Fruit fly (Drosophila melanogaster) whole organism, embryonic: ENCODE results near the gene gt.

Experiments
- Aef1 ChIP-seq: fragments of 200-800 bp; sonication (Bioruptor generic); IDR thresholded peaks from 3 replicates; pipeline ENCODE4 v1.3.6; 2022; ENCODE audit warnings: missing biosample characterization, missing genetic modification characterization
- Bgb ChIP-seq: fragments of 200-800 bp; sonication (Bioruptor generic); IDR thresholded peaks from 2 replicates; pipeline ENCODE4 v1.3.6; 2022; ENCODE audit warnings: missing biosample characterization, missing genetic modification characterization; ENCODE audit not compliant: partially characterized antibody
- CG10274 ChIP-seq: fragments of 200-800 bp; sonication (Bioruptor generic); optimal IDR thresholded peaks from 3 replicates; lab custom pipeline; 2017; ENCODE audit warnings: missing biosample characterization, mild to moderate bottlenecking, missing genetic modification characterization
- CG11504 ChIP-seq: fragments of 200-800 bp; sonication (Bioruptor generic); optimal IDR thresholded peaks from 3 replicates; lab custom pipeline; 2019; ENCODE audit warnings: missing biosample characterization, mild to moderate bottlenecking, missing genetic modification characterization, moderate library complexity
- CG11695 ChIP-seq: fragments of 200-800 bp; sonication (Bioruptor generic); IDR thresholded peaks from 3 replicates; pipeline ENCODE4 v1.3.6; 2022; ENCODE audit warnings: missing biosample characterization, missing genetic modification characterization
- CG12104 ChIP-seq: fragments of 200-800 bp; sonication (Bioruptor generic); optimal IDR thresholded peaks from 3 replicates; lab custom pipeline; 2016; ENCODE audit warnings: missing biosample characterization, missing genetic modification characterization
- CG12391 ChIP-seq: fragments of 200-800 bp; sonication (Bioruptor generic); optimal IDR thresholded peaks from 3 replicates; lab custom pipeline; 2018; ENCODE audit warnings: missing biosample characterization, mild to moderate bottlenecking, missing genetic modification characterization, moderate library complexity
- CG13624 ChIP-seq: fragments of 200-800 bp; sonication (Bioruptor generic); optimal IDR thresholded peaks from 2 replicates; lab custom pipeline; 2016; ENCODE audit warnings: missing biosample characterization, missing genetic modification characterization
- CG15269 ChIP-seq: fragments of 200-800 bp; sonication (Bioruptor generic); optimal IDR thresholded peaks from 2 replicates; lab custom pipeline; 2018; ENCODE audit warnings: missing biosample characterization, mild to moderate bottlenecking, missing genetic modification characterization, moderate library complexity
- CG1602 ChIP-seq: fragments of 200-800 bp; sonication (Bioruptor generic); optimal IDR thresholded peaks from 3 replicates; lab custom pipeline; 2016; ENCODE audit warnings: missing biosample characterization, missing genetic modification characterization
- CG17328 ChIP-seq: fragments of 200-800 bp; sonication (Bioruptor generic); IDR thresholded peaks from 2 replicates; pipeline ENCODE4 v1.3.6; 2022; ENCODE audit warnings: missing biosample characterization, missing genetic modification characterization
- CG17361 ChIP-seq: fragments of 200-800 bp; sonication (Bioruptor generic); IDR thresholded peaks from 3 replicates; pipeline ENCODE4 v1.3.6; 2022; ENCODE audit warnings: missing biosample characterization, missing genetic modification characterization
- CG17829 ChIP-seq: fragments of 200-800 bp; optimal IDR thresholded peaks from 2 replicates; lab custom pipeline; 2019; ENCODE audit warnings: missing biosample characterization, mild to moderate bottlenecking, missing genetic modification characterization, moderate library complexity
- CG1792 ChIP-seq: fragments of 200-800 bp; sonication (Bioruptor generic); optimal IDR thresholded peaks from 2 replicates; lab custom pipeline; 2016; ENCODE audit warnings: missing biosample characterization, missing genetic modification characterization
- CG1832 ChIP-seq: fragments of 200-800 bp; sonication (Bioruptor generic); optimal IDR thresholded peaks from 2 replicates; lab custom pipeline; 2017; ENCODE audit warnings: missing biosample characterization, mild to moderate bottlenecking, missing genetic modification characterization, inconsistent platforms
- CG31388 ChIP-seq: fragments of 200-800 bp; sonication (Bioruptor generic); optimal IDR thresholded peaks from 2 replicates; lab custom pipeline; 2016; ENCODE audit warnings: missing biosample characterization, missing genetic modification characterization
- CG31441 ChIP-seq: fragments of 200-800 bp; sonication (Bioruptor generic); IDR thresholded peaks from 2 replicates; pipeline ENCODE4 v1.3.6; 2022; ENCODE audit warnings: missing biosample characterization, missing genetic modification characterization
- CG32532 ChIP-seq: fragments of 200-800 bp; sonication (Bioruptor generic); IDR thresholded peaks from 2 replicates; pipeline ENCODE4 v1.3.6; 2022; ENCODE audit warnings: missing biosample characterization, missing genetic modification characterization
- CG32772 ChIP-seq: fragments of 200-800 bp; sonication (Bioruptor generic); IDR thresholded peaks from 2 replicates; pipeline ENCODE4 v1.3.6; 2022; ENCODE audit warnings: missing biosample characterization, missing genetic modification characterization
- CG43689 ChIP-seq: fragments of 200-800 bp; sonication (Bioruptor generic); IDR thresholded peaks from 2 replicates; pipeline ENCODE4 v1.3.6; 2022; ENCODE audit warnings: missing biosample characterization, missing genetic modification characterization
- CG4617 ChIP-seq: fragments of 200-800 bp; sonication (Bioruptor generic); optimal IDR thresholded peaks from 3 replicates; lab custom pipeline; 2016; ENCODE audit warnings: missing biosample characterization, missing genetic modification characterization, borderline replicate concordance
- CG6654 ChIP-seq: fragments of 200-800 bp; sonication (Bioruptor generic); optimal IDR thresholded peaks from 2 replicates; lab custom pipeline; 2017; ENCODE audit warnings: missing biosample characterization, mild to moderate bottlenecking, missing genetic modification characterization
- CTCF ChIP-seq: fragments of 200-800 bp; sonication (Bioruptor generic); optimal IDR thresholded peaks from 2 replicates; lab custom pipeline; 2017; ENCODE audit warnings: missing biosample characterization, mild to moderate bottlenecking, missing genetic modification characterization, moderate library complexity
- Camta ChIP-seq: fragments of 200-800 bp; sonication (Bioruptor generic); optimal IDR thresholded peaks from 2 replicates; lab custom pipeline; 2016; ENCODE audit warnings: missing biosample characterization, missing genetic modification characterization
- Dll ChIP-seq: fragments of 200-800 bp; sonication (Bioruptor generic); IDR thresholded peaks from 4 replicates; pipeline ENCODE4 v1.3.6; 2022; ENCODE audit warnings: missing biosample characterization, missing genetic modification characterization; ENCODE audit not compliant: partially characterized antibody
- Doc3 ChIP-seq: fragments of 200-800 bp; sonication (Bioruptor generic); IDR thresholded peaks from 3 replicates; pipeline ENCODE4 v1.3.6; 2022; ENCODE audit warnings: missing biosample characterization, missing genetic modification characterization; ENCODE audit not compliant: partially characterized antibody
- Dref ChIP-seq: fragments of 200-800 bp; sonication (Bioruptor generic); IDR thresholded peaks from 2 replicates; pipeline ENCODE4 v1.3.6; 2022; ENCODE audit warnings: missing biosample characterization, missing genetic modification characterization
- HHEX ChIP-seq: fragments of 200-800 bp; sonication (Bioruptor generic); optimal IDR thresholded peaks from 3 replicates; lab custom pipeline; 2017; ENCODE audit warnings: missing biosample characterization, mild to moderate bottlenecking, missing genetic modification characterization, missing genetic modification reagents
- Hr39 ChIP-seq: fragments of >200 bp; optimal IDR thresholded peaks from 2 replicates; lab custom pipeline; 2017
- Med ChIP-seq: fragments of 200-800 bp; sonication (Bioruptor generic); peaks from one replicate; lab custom pipeline; 2016; ENCODE audit warnings: missing biosample characterization, missing genetic modification characterization, mild to moderate bottlenecking, inconsistent platforms, moderate library complexity
- Mrtf ChIP-seq: fragments of 200-800 bp; sonication (Bioruptor generic); IDR thresholded peaks from 3 replicates; pipeline ENCODE4 v1.3.6; 2022; ENCODE audit warnings: missing biosample characterization, missing genetic modification characterization
- NC2α ChIP-seq: fragments of 200-800 bp; sonication (Bioruptor generic); optimal IDR thresholded peaks from 2 replicates; lab custom pipeline; 2016; ENCODE audit warnings: missing biosample characterization, missing genetic modification characterization
- PHDP ChIP-seq: fragments of 200-800 bp; sonication (Bioruptor generic); optimal IDR thresholded peaks from 3 replicates; lab custom pipeline; 2018; ENCODE audit warnings: missing biosample characterization, mild to moderate bottlenecking, missing genetic modification characterization, moderate library complexity
- Poxn ChIP-seq: fragments of 200-800 bp; sonication (Bioruptor generic); IDR thresholded peaks from 2 replicates; pipeline ENCODE4 v1.3.6; 2022; ENCODE audit warnings: missing biosample characterization, missing genetic modification characterization
- Ssrp ChIP-seq: fragments of 200-800 bp; sonication (Bioruptor generic); optimal IDR thresholded peaks from 2 replicates; lab custom pipeline; 2018; ENCODE audit warnings: missing biosample characterization, mild to moderate bottlenecking, missing genetic modification characterization, moderate library complexity
- bsh ChIP-seq, 2 experiments: fragments of 200-800 bp; sonication (Bioruptor generic); optimal IDR thresholded peaks; 2 replicates each; lab custom pipeline; 2017 to 2018; ENCODE audit warnings: mild to moderate bottlenecking in 2 of 2, missing biosample characterization in 2 of 2, missing genetic modification characterization in 2 of 2, moderate library complexity in 1 of 2
- cad ChIP-seq: fragments of >200 bp; optimal IDR thresholded peaks from 2 replicates; lab custom pipeline; 2017; ENCODE audit warnings: missing biosample characterization, missing genetic modification characterization
- chinmo ChIP-seq: fragments of 200-800 bp; sonication (Bioruptor generic); IDR thresholded peaks from 4 replicates; pipeline ENCODE4 v1.3.6; 2022; ENCODE audit warnings: missing biosample characterization, missing genetic modification characterization; ENCODE audit not compliant: partially characterized antibody
- corto ChIP-seq: fragments of 200-800 bp; sonication (Bioruptor generic); optimal IDR thresholded peaks from 2 replicates; lab custom pipeline; 2016; ENCODE audit warnings: missing biosample characterization, mild to moderate bottlenecking, missing genetic modification characterization, moderate library complexity
- exex ChIP-seq: fragments of 200-800 bp; sonication (Bioruptor generic); optimal IDR thresholded peaks from 4 replicates; lab custom pipeline; 2018; ENCODE audit warnings: missing biosample characterization, mild to moderate bottlenecking, missing genetic modification characterization, moderate library complexity
- insv ChIP-seq, 2 experiments: fragments of 200-800 bp; sonication (Bioruptor generic); optimal IDR thresholded peaks; 3 replicates each; lab custom pipeline; 2016 to 2018; ENCODE audit warnings: missing biosample characterization in 2 of 2, missing genetic modification characterization in 2 of 2
- inv ChIP-seq: fragments of 200-800 bp; sonication (Bioruptor generic); IDR thresholded peaks from 2 replicates; pipeline ENCODE4 v1.3.6; 2022; ENCODE audit warnings: missing biosample characterization, missing genetic modification characterization; ENCODE audit not compliant: partially characterized antibody
- jumu ChIP-seq: fragments of 200-800 bp; sonication (Bioruptor generic); optimal IDR thresholded peaks from 3 replicates; lab custom pipeline; 2016; ENCODE audit warnings: missing biosample characterization, missing genetic modification characterization
- kay ChIP-seq: fragments of 200-800 bp; sonication (Bioruptor generic); optimal IDR thresholded peaks from 2 replicates; lab custom pipeline; 2016; ENCODE audit warnings: missing biosample characterization, missing genetic modification characterization
- ken ChIP-seq: fragments of 200-800 bp; sonication (Bioruptor generic); IDR thresholded peaks from 3 replicates; pipeline ENCODE4 v1.3.6; 2022; ENCODE audit warnings: missing biosample characterization, missing genetic modification characterization
- luna ChIP-seq: fragments of 200-800 bp; sonication (Bioruptor generic); optimal IDR thresholded peaks from 2 replicates; lab custom pipeline; 2016; ENCODE audit warnings: missing biosample characterization, missing genetic modification characterization
- p53 ChIP-seq: fragments of 200-800 bp; sonication (Bioruptor generic); optimal IDR thresholded peaks from 2 replicates; lab custom pipeline; 2016; ENCODE audit warnings: missing biosample characterization, missing genetic modification characterization
- row ChIP-seq: fragments of 200-800 bp; sonication (Bioruptor generic); IDR thresholded peaks from 3 replicates; pipeline ENCODE4 v1.3.6; 2022; ENCODE audit warnings: missing biosample characterization, missing genetic modification characterization
- sug ChIP-seq: fragments of 200-800 bp; optimal IDR thresholded peaks from 2 replicates; lab custom pipeline; 2019; ENCODE audit warnings: missing biosample characterization, mild to moderate bottlenecking, missing genetic modification characterization, moderate library complexity
- trh ChIP-seq: fragments of 200-800 bp; sonication (Bioruptor generic); optimal IDR thresholded peaks from 2 replicates; lab custom pipeline; 2016; ENCODE audit warnings: missing biosample characterization, missing genetic modification characterization

Gene gt

dm6 chrX:2452734-2453133, 24.0 kb upstream of the gt start:
- no peak for TF ChIP-seq CG1792 (GFP tag; lab: Kevin White, UChicago)
- peak in 1 of 2 experiments; percentile 56 for TF ChIP-seq bsh (GFP tag; optimal IDR thresholded peaks at IDR 0.05; lab: Kevin White, UChicago)

dm6 chrX:2447750-2448299, 19.1 kb upstream of the gt start, which contains the start of gene z:
TSS of gene z (plus strand) at chrX:2447769.
- TF ChIP-seq CG15269 (tag; lab: Kevin White, UChicago) (no peak), Med (peak; percentile 75), kay (GFP tag; lab: Kevin White, UChicago) (no peak), insv (GFP tag; optimal IDR thresholded peaks at IDR 0.05; lab: Kevin White, UChicago) (no peak), CG17328 (GFP tag; lab: Robert Waterston, UW) (no peak), CG43689 (GFP tag; lab: Robert Waterston, UW) (no peak), CG10274 (GFP tag; lab: Kevin White, UChicago) (no peak), corto (no peak), Dll (GFP tag; lab: Robert Waterston, UW) (peak; percentile 92), Dref (GFP tag; lab: Robert Waterston, UW) (peak; percentile 93), trh (no peak), chinmo (peak; percentile 88), CG12391 (tag; lab: Kevin White, UChicago) (peak; percentile 30), p53 (no peak), row (GFP tag; lab: Robert Waterston, UW) (peak; percentile 27; the same call in 1 of the 3 replicates), CG13624 (GFP tag; lab: Kevin White, UChicago) (peak; percentile 34), Hr39 (peak; percentile 92), CG6654 (no peak), CG32772 (GFP tag; lab: Robert Waterston, UW) (no peak), cad (GFP tag; lab: Kevin White, UChicago) (no peak), HHEX (GFP tag; lab: Kevin White, UChicago) (no peak), CG4617 (GFP tag; lab: Kevin White, UChicago) (peak; percentile 69), CG11504 (peak; percentile 38), CG31388 (GFP tag; lab: Kevin White, UChicago) (no peak), Bgb (GFP tag; lab: Robert Waterston, UW) (peak; percentile 93), CG17361 (GFP tag; lab: Robert Waterston, UW) (peak; percentile 29; the same call in 1 of the 3 replicates), sug (tag; lab: Kevin White, UChicago) (no peak), Mrtf (GFP tag; lab: Robert Waterston, UW) (no peak), inv (GFP tag; lab: Robert Waterston, UW) (peak; percentile 94), NC2α (GFP tag; lab: Kevin White, UChicago) (no peak), CG1832 (GFP tag; lab: Kevin White, UChicago) (no peak), luna (no peak), Aef1 (GFP tag; lab: Robert Waterston, UW) (no peak), jumu (no peak), Ssrp (tag; lab: Kevin White, UChicago) (no peak), CG1602 (GFP tag; lab: Kevin White, UChicago) (no peak), CG12104 (GFP tag; lab: Kevin White, UChicago) (no peak), Doc3 (GFP tag; lab: Robert Waterston, UW) (peak; percentile 85), PHDP (tag; lab: Kevin White, UChicago) (no peak), CTCF (GFP tag; lab: Kevin White, UChicago) (no peak), ken (GFP tag; lab: Robert Waterston, UW) (no peak), CG31441 (GFP tag; lab: Robert Waterston, UW) (no peak), CG32532 (GFP tag; lab: Robert Waterston, UW) (no peak), Poxn (GFP tag; lab: Robert Waterston, UW) (no peak), Camta (GFP tag; lab: Kevin White, UChicago) (no peak), CG17829 (tag; lab: Kevin White, UChicago) (peak; percentile 3), exex (tag; lab: Kevin White, UChicago) (no peak), CG11695 (GFP tag; lab: Robert Waterston, UW) (no peak)
